Fruit fly (Drosophila melanogaster): ENCODE measurements around the gene CG13300.
A peak's percentile ranks its signal among the peaks of the same experiment; 100 is the strongest.

CG13300 gene

DNA sequence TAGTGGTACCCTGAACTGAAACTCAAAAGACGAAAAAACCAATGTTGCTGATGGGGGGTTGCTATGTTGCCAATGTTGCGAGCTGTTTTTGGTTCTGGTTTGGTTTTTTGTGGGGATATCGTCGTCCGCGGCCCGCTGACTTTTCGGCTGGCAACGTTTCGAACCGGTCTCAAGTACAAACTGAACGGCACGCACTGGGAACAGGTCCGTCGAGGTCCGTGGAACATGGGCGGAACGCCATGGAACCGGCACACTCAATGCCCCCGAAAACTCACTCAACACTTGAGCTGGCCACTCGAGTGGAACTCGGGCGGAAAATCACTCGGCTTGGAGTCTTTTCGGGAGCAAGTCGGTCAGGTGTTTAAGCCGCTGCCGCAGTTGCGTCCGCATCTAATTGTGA is at the start of gene CG13300:
Gene CG13300, minus strand, starts transcription at position 159 of the 400 bp plus-strand sequence.
- TF ChIP-seq achi (GFP tag; optimal IDR thresholded peaks at IDR 0.05): no peak
- no peak for TF ChIP-seq Hr38 (GFP tag; optimal IDR thresholded peaks at IDR 0.05)
- TF ChIP-seq Gug (GFP tag; IDR thresholded peaks at IDR 0.05): no peak
- no peak for TF ChIP-seq Sox15 (GFP tag; optimal IDR thresholded peaks at IDR 0.05)
- no peak for TF ChIP-seq cyc (GFP tag; optimal IDR thresholded peaks at IDR 0.05)
- peak; percentile 8 for TF ChIP-seq CG1621 (tag; optimal IDR thresholded peaks at IDR 0.05)
- peak; percentile 20 for TF ChIP-seq vri (GFP tag; optimal IDR thresholded peaks at IDR 0.05)
- peak; percentile 3 for TF ChIP-seq CG6808 (GFP tag; optimal IDR thresholded peaks at IDR 0.05)
- peak; percentile 17 for TF ChIP-seq CG3919 (GFP tag; optimal IDR thresholded peaks at IDR 0.05)
- TF ChIP-seq OdsH (GFP tag; optimal IDR thresholded peaks at IDR 0.05): no peak
- no peak for TF ChIP-seq Blimp-1 (GFP tag; optimal IDR thresholded peaks at IDR 0.05)
- TF ChIP-seq fd85E (GFP tag; optimal IDR thresholded peaks at IDR 0.05): no peak
- TF ChIP-seq CG6792 (GFP tag; optimal IDR thresholded peaks at IDR 0.05): no peak
- no peak for TF ChIP-seq CG10669 (GFP tag; optimal IDR thresholded peaks at IDR 0.05)
- no peak for TF ChIP-seq CG10631 (GFP tag; optimal IDR thresholded peaks at IDR 0.05)
- TF ChIP-seq lz (GFP tag; optimal IDR thresholded peaks at IDR 0.05): no peak
- no peak for TF ChIP-seq Hr4 (GFP tag; optimal IDR thresholded peaks at IDR 0.05)
- TF ChIP-seq CG32006 (GFP tag; optimal IDR thresholded peaks at IDR 0.05): no peak
- no peak for TF ChIP-seq CG11762 (GFP tag; optimal IDR thresholded peaks at IDR 0.05; ENCODE audit: insufficient read depth)
- TF ChIP-seq Hr39 (GFP tag; optimal IDR thresholded peaks at IDR 0.05): no peak
- no peak for TF ChIP-seq CG4318 (GFP tag; optimal IDR thresholded peaks at IDR 0.05)
- TF ChIP-seq CG3032 (tag; optimal IDR thresholded peaks at IDR 0.05): no peak
- TF ChIP-seq Smox (GFP tag; optimal IDR thresholded peaks at IDR 0.05): no peak
- TF ChIP-seq Eip93F (GFP tag; optimal IDR thresholded peaks at IDR 0.05): no peak
- TF ChIP-seq CG6163 (GFP tag; IDR thresholded peaks at IDR 0.05): peak; percentile 26; the same call in 2 of the 3 replicates
- peak; percentile 60 for TF ChIP-seq dsx (GFP tag; optimal IDR thresholded peaks at IDR 0.05; ENCODE audit: poor library complexity, severe bottlenecking)
- TF ChIP-seq Lpt (GFP tag; optimal IDR thresholded peaks at IDR 0.05): no peak
- TF ChIP-seq fkh (GFP tag; optimal IDR thresholded peaks at IDR 0.05): no peak
- TF ChIP-seq CG16779 (tag; optimal IDR thresholded peaks at IDR 0.05): no peak
- peak; percentile 44 for TF ChIP-seq CG9139 (GFP tag; optimal IDR thresholded peaks at IDR 0.05)
- TF ChIP-seq CG7368 (GFP tag; optimal IDR thresholded peaks at IDR 0.05): peak; percentile 27
- TF ChIP-seq Eip78C (GFP tag): peak; percentile 46
- TF ChIP-seq acj6 (GFP tag; optimal IDR thresholded peaks at IDR 0.05): no peak
- peak; percentile 38; the same call in 1 of the 3 replicates for TF ChIP-seq eg (GFP tag; IDR thresholded peaks at IDR 0.05)
- TF ChIP-seq pdm3 (GFP tag; optimal IDR thresholded peaks at IDR 0.05): no peak
- TF ChIP-seq CG8119 (GFP tag; IDR thresholded peaks at IDR 0.05): no peak; the same call in 2 of the 3 replicates
- peak; percentile 56 for TF ChIP-seq CG6854 (GFP tag; optimal IDR thresholded peaks at IDR 0.05)
- peak; percentile 25 for TF ChIP-seq Sox102F (GFP tag; optimal IDR thresholded peaks at IDR 0.05)
- TF ChIP-seq CG15336 (GFP tag; IDR thresholded peaks at IDR 0.05): peak; percentile 16; the same call in 1 of the 2 replicates
- peak; percentile 41 for TF ChIP-seq Eip75B (GFP tag; optimal IDR thresholded peaks at IDR 0.05)
- peak; percentile 7 for TF ChIP-seq svp (GFP tag)
- TF ChIP-seq CG6276 (GFP tag; optimal IDR thresholded peaks at IDR 0.05): peak; percentile 26
- TF ChIP-seq ss (GFP tag; optimal IDR thresholded peaks at IDR 0.05): peak; percentile 54 to 78
- TF ChIP-seq spab (GFP tag; optimal IDR thresholded peaks at IDR 0.05): no peak
- TF ChIP-seq salr (GFP tag; optimal IDR thresholded peaks at IDR 0.05): no peak
- no peak for TF ChIP-seq topi (GFP tag; optimal IDR thresholded peaks at IDR 0.05)
- no peak for TF ChIP-seq CG34406 (GFP tag; optimal IDR thresholded peaks at IDR 0.05)
- no peak for TF ChIP-seq Sox14 (GFP tag; optimal IDR thresholded peaks at IDR 0.05)
- no peak for TF ChIP-seq dac (GFP tag; optimal IDR thresholded peaks at IDR 0.05)
- TF ChIP-seq CG11294 (GFP tag; IDR thresholded peaks at IDR 0.05): no peak
